Worm (Caenorhabditis elegans) whole organism, early embryonic: ENCODE results near the gene C52B9.4.

ENCODE experiments used
- B0310.2 ChIP-seq: sonication (generic microtip); optimal IDR thresholded peaks from 2 replicates; lab custom pipeline; 2016; ENCODE audit warnings: mild to moderate bottlenecking, missing genetic modification characterization, missing compliant biosample characterization
- F13C5.2 ChIP-seq: sonication (generic microtip); optimal IDR thresholded peaks from 2 replicates; lab custom pipeline; 2017; ENCODE audit warnings: mild to moderate bottlenecking, missing genetic modification characterization, inconsistent platforms, missing compliant biosample characterization
- aly-1 ChIP-seq: sonication (generic microtip); optimal IDR thresholded peaks from 2 replicates; lab custom pipeline; 2016; ENCODE audit warnings: missing genetic modification characterization, missing compliant biosample characterization
- ama-1 ChIP-seq: fragments of 150-350 bp; optimal IDR thresholded peaks from 2 replicates; lab custom pipeline; 2014
- ceh-13 ChIP-seq: fragments of 200-800 bp; sonication (Bioruptor generic); optimal IDR thresholded peaks from 2 replicates; lab custom pipeline; 2018; ENCODE audit warnings: mild to moderate bottlenecking, missing genetic modification characterization, missing compliant biosample characterization
- ceh-36 ChIP-seq: sonication (generic microtip); optimal IDR thresholded peaks from 2 replicates; lab custom pipeline; 2016; ENCODE audit warnings: missing genetic modification characterization, inconsistent platforms, missing compliant biosample characterization
- ets-7 ChIP-seq: sonication (generic microtip); optimal IDR thresholded peaks from 2 replicates; lab custom pipeline; 2016; ENCODE audit warnings: missing genotype, missing genetic modification characterization, missing compliant biosample characterization
- flt-1 ChIP-seq: fragments of 200-800 bp; sonication (Bioruptor generic); IDR thresholded peaks from 2 replicates; pipeline ENCODE4 v1.3.6; 2022; ENCODE audit warnings: missing genetic modification characterization, missing compliant biosample characterization
- hmbx-1 ChIP-seq: sonication (generic microtip); optimal IDR thresholded peaks from 2 replicates; lab custom pipeline; 2016; ENCODE audit warnings: mild to moderate bottlenecking, missing genetic modification characterization, missing compliant biosample characterization
- hmg-4 ChIP-seq: fragments of 200-800 bp; sonication (Bioruptor generic); optimal IDR thresholded peaks from 2 replicates; lab custom pipeline; 2018; ENCODE audit warnings: mild to moderate bottlenecking, missing genetic modification characterization, missing compliant biosample characterization
- hnd-1 ChIP-seq: sonication (generic microtip); optimal IDR thresholded peaks from 2 replicates; lab custom pipeline; 2016; ENCODE audit warnings: missing genetic modification characterization, missing compliant biosample characterization
- pes-1 ChIP-seq: fragments of 200-800 bp; sonication (Bioruptor generic); IDR thresholded peaks from 2 replicates; pipeline ENCODE4 v1.3.6; 2022; ENCODE audit warnings: missing genetic modification reagents, missing genetic modification characterization, missing compliant biosample characterization
- scrt-1 ChIP-seq: fragments of 200-800 bp; sonication (Bioruptor generic); IDR thresholded peaks from 2 replicates; pipeline ENCODE4 v1.3.6; 2022; ENCODE audit warnings: missing genetic modification characterization, missing compliant biosample characterization
- sea-1 ChIP-seq: fragments of 200-800 bp; sonication (Bioruptor generic); conservative IDR thresholded peaks from 2 replicates; pipeline ENCODE4 v1.3.6; 2022; ENCODE audit warnings: missing genetic modification characterization, missing compliant biosample characterization
- tbx-11 ChIP-seq: fragments of 200-800 bp; sonication (Bioruptor generic); IDR thresholded peaks from 2 replicates; pipeline ENCODE4 v1.3.6; 2022; ENCODE audit warnings: missing genetic modification characterization, missing compliant biosample characterization
- tbx-37 ChIP-seq: fragments of 200-800 bp; sonication (Bioruptor generic); conservative IDR thresholded peaks from 2 replicates; pipeline ENCODE4 v1.3.6; 2022; ENCODE audit warnings: missing genetic modification reagents, missing genetic modification characterization, missing compliant biosample characterization
- tra-4 ChIP-seq: sonication (generic microtip); optimal IDR thresholded peaks from 2 replicates; lab custom pipeline; 2017; ENCODE audit warnings: missing genetic modification characterization, missing compliant biosample characterization

C52B9.4 gene

ce11 chrX:4266178-4266931 is 5.9 kb downstream of the C52B9.4 start:
- TF ChIP-seq pes-1 (GFP tag; lab: Robert Waterston, UW) (no peak), scrt-1 (GFP tag; lab: Robert Waterston, UW) (no peak), ceh-13 (no peak), flt-1 (GFP tag; lab: Robert Waterston, UW) (no peak), tbx-11 (GFP tag; lab: Robert Waterston, UW) (no peak), tbx-37 (GFP tag; lab: Robert Waterston, UW) (no peak), hmg-4 (no peak), sea-1 (GFP tag; lab: Robert Waterston, UW) (no peak), ama-1 (lab: Kevin White, UChicago) (no peak), hmbx-1 (tag; lab: Kevin White, UChicago) (no peak), aly-1 (tag; lab: Kevin White, UChicago) (no peak), F13C5.2 (tag; lab: Kevin White, UChicago) (no peak), ceh-36 (tag; lab: Kevin White, UChicago) (no peak), ets-7 (tag; lab: Kevin White, UChicago) (no peak), hnd-1 (tag; lab: Kevin White, UChicago) (no peak), B0310.2 (tag; lab: Kevin White, UChicago) (no peak), tra-4 (no peak)

- no peak for TF ChIP-seq ets-7 (tag; lab: Kevin White, UChicago)
- no peak for TF ChIP-seq hmbx-1 (tag; lab: Kevin White, UChicago)
- no peak for TF ChIP-seq tra-4
Measured at ce11 chrX:4268396-4268795, 7.9 kb downstream of the C52B9.4 start.

- TF ChIP-seq sea-1 (GFP tag; lab: Robert Waterston, UW) = no peak
- TF ChIP-seq hmg-4 = no peak
- TF ChIP-seq tbx-37 (GFP tag; lab: Robert Waterston, UW) = no peak
- TF ChIP-seq flt-1 (GFP tag; lab: Robert Waterston, UW) = no peak
- no peak for TF ChIP-seq scrt-1 (GFP tag; lab: Robert Waterston, UW)
- TF ChIP-seq ama-1 (lab: Kevin White, UChicago) = no peak
- TF ChIP-seq tra-4 = no peak
- TF ChIP-seq hmbx-1 (tag; lab: Kevin White, UChicago) = no peak
- TF ChIP-seq aly-1 (tag; lab: Kevin White, UChicago) = no peak
- TF ChIP-seq tbx-11 (GFP tag; lab: Robert Waterston, UW) = no peak
- TF ChIP-seq ceh-36 (tag; lab: Kevin White, UChicago) = no peak
- no peak for TF ChIP-seq B0310.2 (tag; lab: Kevin White, UChicago)
- TF ChIP-seq pes-1 (GFP tag; lab: Robert Waterston, UW) = no peak
- TF ChIP-seq hnd-1 (tag; lab: Kevin White, UChicago) = no peak
- TF ChIP-seq F13C5.2 (tag; lab: Kevin White, UChicago) = no peak
- no peak for TF ChIP-seq ets-7 (tag; lab: Kevin White, UChicago)
- no peak for TF ChIP-seq ceh-13
Measured at ce11 chrX:4273614-4274013, 13.2 kb downstream of the C52B9.4 start, which contains the start of gene C52B9.10. Gene C52B9.10 (plus strand): TSS chrX:4273914.

- TF ChIP-seq ets-7 (tag; lab: Kevin White, UChicago) (no peak), pes-1 (GFP tag; lab: Robert Waterston, UW) (no peak), tbx-11 (GFP tag; lab: Robert Waterston, UW) (no peak), tbx-37 (GFP tag; lab: Robert Waterston, UW) (no peak), flt-1 (GFP tag; lab: Robert Waterston, UW) (no peak), hmbx-1 (tag; lab: Kevin White, UChicago) (no peak), scrt-1 (GFP tag; lab: Robert Waterston, UW) (no peak), sea-1 (GFP tag; lab: Robert Waterston, UW) (no peak)
Measured at ce11 chrX:4274116-4274515, 13.7 kb downstream of the C52B9.4 start, which contains the start of gene mec-18. Gene mec-18 (minus strand): TSS chrX:4274216.

ce11 chrX:4279294-4279782 is 18.9 kb downstream of the C52B9.4 start, which contains the start of the genes twk-28 and ets-9:
Gene twk-28 (minus strand): TSS chrX:4279344.
Gene ets-9 (plus strand): TSS chrX:4279703.
- TF ChIP-seq ama-1 (lab: Kevin White, UChicago) (no peak), scrt-1 (GFP tag; lab: Robert Waterston, UW) (no peak), F13C5.2 (tag; lab: Kevin White, UChicago) (no peak), tbx-11 (GFP tag; lab: Robert Waterston, UW) (no peak), B0310.2 (tag; lab: Kevin White, UChicago) (no peak), hmg-4 (no peak), aly-1 (tag; lab: Kevin White, UChicago) (no peak)

ce11 chrX:4282380-4282779 is 21.9 kb downstream of the C52B9.4 start, which contains the start of gene C52B9.19:
Gene C52B9.19 (plus strand): TSS chrX:4282555.
- TF ChIP-seq sea-1 (GFP tag; lab: Robert Waterston, UW) = no peak
- no peak for TF ChIP-seq pes-1 (GFP tag; lab: Robert Waterston, UW)
- TF ChIP-seq hmg-4 = no peak
- TF ChIP-seq aly-1 (tag; lab: Kevin White, UChicago) = no peak
- TF ChIP-seq ceh-13 = no peak
- TF ChIP-seq hnd-1 (tag; lab: Kevin White, UChicago) = no peak
- TF ChIP-seq tra-4 = no peak
- TF ChIP-seq ceh-36 (tag; lab: Kevin White, UChicago) = no peak
- TF ChIP-seq ets-7 (tag; lab: Kevin White, UChicago) = no peak
- TF ChIP-seq tbx-37 (GFP tag; lab: Robert Waterston, UW) = no peak
- TF ChIP-seq tbx-11 (GFP tag; lab: Robert Waterston, UW) = no peak
- TF ChIP-seq ama-1 (lab: Kevin White, UChicago) = no peak
- TF ChIP-seq B0310.2 (tag; lab: Kevin White, UChicago) = no peak
- no peak for TF ChIP-seq hmbx-1 (tag; lab: Kevin White, UChicago)
- no peak for TF ChIP-seq F13C5.2 (tag; lab: Kevin White, UChicago)
- no peak for TF ChIP-seq flt-1 (GFP tag; lab: Robert Waterston, UW)
- no peak for TF ChIP-seq scrt-1 (GFP tag; lab: Robert Waterston, UW)
